Worm (Caenorhabditis elegans) whole organism, L4/young adult: ENCODE results near the gene pqn-18.

Source experiments
- W03F9.2 ChIP-seq: fragments of 150-350 bp; optimal IDR thresholded peaks from 2 replicates; lab custom pipeline; 2014; ENCODE audit warnings: missing biosample characterization, missing genetic modification characterization
- dao-5 ChIP-seq: sonication (generic microtip); optimal IDR thresholded peaks from 2 replicates; lab custom pipeline; 2016; ENCODE audit warnings: missing genotype, missing genetic modification characterization, moderate library complexity, missing compliant biosample characterization
- him-1 ChIP-seq: sonication (generic microtip); optimal IDR thresholded peaks from 2 replicates; lab custom pipeline; 2016; ENCODE audit warnings: missing genotype, missing genetic modification reagents, missing genetic modification characterization, missing compliant biosample characterization

ce11 chrX:12911235-12911634 lies 3.6 kb downstream of the pqn-18 start:
- no peak for TF ChIP-seq dao-5 (tag; lab: Kevin White, UChicago)
- TF ChIP-seq him-1, result no peak
- no peak for TF ChIP-seq W03F9.2 (tag; lab: Kevin White, UChicago)
